Worm (Caenorhabditis elegans) whole organism, L2 larva: Measurements from ENCODE around the gene grl-13.

ENCODE experiments used
- aly-2 ChIP-seq: fragments of 150-350 bp; optimal IDR thresholded peaks from 2 replicates; lab custom pipeline; 2014; ENCODE audit warnings: missing biosample characterization, missing genetic modification characterization
- ceh-16 ChIP-seq: fragments of 150-350 bp; optimal IDR thresholded peaks from 2 replicates; lab custom pipeline; 2014; ENCODE audit warnings: missing biosample characterization, missing genetic modification characterization
- lin-13 ChIP-seq: fragments of 150-350 bp; optimal IDR thresholded peaks from 2 replicates; lab custom pipeline; 2014; ENCODE audit warnings: missing biosample characterization, missing genetic modification reagents, missing genetic modification characterization
- mdl-1 ChIP-seq, 2 experiments: fragments of 150-350 bp in 1 of 2; sonication (generic microtip) in 1 of 2; optimal IDR thresholded peaks; 2 replicates each; lab custom pipeline; 2017; ENCODE audit warnings: missing biosample characterization in 2 of 2, missing genetic modification characterization in 2 of 2
- nhr-11 ChIP-seq: fragments of 150-350 bp; optimal IDR thresholded peaks from 2 replicates; lab custom pipeline; 2014; ENCODE audit warnings: missing biosample characterization, missing genetic modification characterization
- nhr-12 ChIP-seq: fragments of 150-350 bp; optimal IDR thresholded peaks from 2 replicates; lab custom pipeline; 2014; ENCODE audit warnings: missing biosample characterization, missing genetic modification characterization
- nhr-237 ChIP-seq: fragments of 150-350 bp; optimal IDR thresholded peaks from 2 replicates; lab custom pipeline; 2014; ENCODE audit warnings: missing biosample characterization, missing genetic modification characterization
- unc-39 ChIP-seq: fragments of 150-350 bp; optimal IDR thresholded peaks from 2 replicates; lab custom pipeline; 2014; ENCODE audit warnings: missing biosample characterization, missing genetic modification characterization
- unc-55 ChIP-seq: fragments of 150-350 bp; sonication (generic microtip); optimal IDR thresholded peaks from 3 replicates; lab custom pipeline; 2014; ENCODE audit warnings: missing biosample characterization, missing genetic modification reagents, missing genetic modification characterization
- unc-62 ChIP-seq: fragments of 150-350 bp; optimal IDR thresholded peaks from 2 replicates; lab custom pipeline; 2014; ENCODE audit warnings: missing biosample characterization, missing genetic modification reagents, missing genetic modification characterization

DNA sequence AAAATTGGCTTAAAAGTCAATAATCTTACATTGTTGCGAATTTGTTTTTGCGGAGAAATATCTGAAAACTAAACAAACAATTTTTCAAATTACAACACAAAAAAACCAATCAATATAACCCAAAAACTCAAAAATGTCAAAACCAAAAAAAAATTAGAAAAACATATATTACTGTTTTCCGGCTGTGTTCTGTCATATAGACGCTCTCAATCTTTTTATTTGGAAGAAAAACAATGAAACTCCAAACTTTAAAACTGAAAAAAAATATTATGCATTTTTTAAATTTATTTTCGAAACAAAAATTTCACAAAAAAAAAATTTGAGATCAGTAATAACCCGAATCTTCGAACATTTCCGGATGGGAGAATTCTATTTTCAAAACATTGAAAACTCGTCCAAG lies 41.7 kb downstream of the grl-13 start, which contains the start of gene R02D1.2:
- TF ChIP-seq unc-62 (GFP tag; lab: Kevin White, UChicago) (no peak), nhr-12 (no peak), ceh-16 (no peak), mdl-1 (tag; optimal IDR thresholded peaks at IDR 0.05; lab: Kevin White, UChicago) (no peak), lin-13 (GFP tag; lab: Kevin White, UChicago) (no peak), nhr-237 (tag; lab: Kevin White, UChicago) (no peak), unc-55 (GFP tag; lab: Kevin White, UChicago) (no peak), nhr-11 (tag; lab: Kevin White, UChicago) (no peak), aly-2 (no peak), unc-39 (tag; lab: Kevin White, UChicago) (no peak)
